Fruit fly (Drosophila melanogaster): Measurements from ENCODE around the gene Kpc1.

dm6 chr3R:15146408-15147037 lies 49.5 kb downstream of the Kpc1 start:
- TF ChIP-seq Dfd (GFP tag; optimal IDR thresholded peaks at IDR 0.05) (no peak), ey (GFP tag; optimal IDR thresholded peaks at IDR 0.05) (no peak), N (GFP tag; optimal IDR thresholded peaks at IDR 0.05) (no peak), usp (GFP tag; optimal IDR thresholded peaks at IDR 0.05) (no peak), Dif (GFP tag; optimal IDR thresholded peaks at IDR 0.05; ENCODE audit: partially characterized antibody) (peak; percentile 16), rgr (GFP tag; optimal IDR thresholded peaks at IDR 0.05) (no peak)

Measured in whole organism, wandering third instar larva.